Fruit fly (Drosophila melanogaster): Measurements from ENCODE around the gene CG4829.

Gene CG4829

dm6 chrX:16835304-16835703 lies 23.8 kb downstream of the CG4829 start, which contains the start of the genes CG13004 and CG46306:
Gene CG13004, minus strand, starts transcription at chrX:16835520.
Gene CG46306, minus strand, starts transcription at chrX:16835520.
- TF ChIP-seq HLH106 (tag; optimal IDR thresholded peaks at IDR 0.05) (no peak), Jra (GFP tag; optimal IDR thresholded peaks at IDR 0.05) (no peak), dsf (GFP tag; optimal IDR thresholded peaks at IDR 0.05; ENCODE audit: borderline replicate concordance) (no peak), dmrt93B (GFP tag; optimal IDR thresholded peaks at IDR 0.05) (no peak), Hnf4 (GFP tag; optimal IDR thresholded peaks at IDR 0.05) (peak; percentile 13), Mio (GFP tag; optimal IDR thresholded peaks at IDR 0.05) (no peak), Hr83 (GFP tag; optimal IDR thresholded peaks at IDR 0.05; ENCODE audit: poor library complexity, severe bottlenecking) (peak; percentile 6), GATAd (GFP tag; optimal IDR thresholded peaks at IDR 0.05) (no peak), brk (GFP tag; optimal IDR thresholded peaks at IDR 0.05) (no peak), Rel (GFP tag; optimal IDR thresholded peaks at IDR 0.05) (no peak), Rel (tag; optimal IDR thresholded peaks at IDR 0.05) (peak; percentile 39), Dif (GFP tag; optimal IDR thresholded peaks at IDR 0.05; ENCODE audit: partially characterized antibody) (peak; percentile 58), CrebA (GFP tag; optimal IDR thresholded peaks at IDR 0.05; ENCODE audit: borderline replicate concordance) (no peak), CG32264 (GFP tag; optimal IDR thresholded peaks at IDR 0.05) (no peak), Abd-B (GFP tag; optimal IDR thresholded peaks at IDR 0.05) (no peak), dl (GFP tag; optimal IDR thresholded peaks at IDR 0.05; ENCODE audit: insufficient read depth in 1 of 2, partially characterized antibody in 2 of 2) (peak in 1 of 2 experiments; percentile 52), rgr (GFP tag; optimal IDR thresholded peaks at IDR 0.05) (no peak), sage (GFP tag; optimal IDR thresholded peaks at IDR 0.05) (no peak), br (GFP tag; optimal IDR thresholded peaks at IDR 0.05) (no peak), N (GFP tag; optimal IDR thresholded peaks at IDR 0.05) (no peak), h (GFP tag; optimal IDR thresholded peaks at IDR 0.05) (no peak)

- TF ChIP-seq sage (GFP tag; optimal IDR thresholded peaks at IDR 0.05) (no peak), Vsx2 (GFP tag; optimal IDR thresholded peaks at IDR 0.05; ENCODE audit: partially characterized antibody) (peak; percentile 62), CG9705 (GFP tag; optimal IDR thresholded peaks at IDR 0.05) (no peak), Hr83 (GFP tag; optimal IDR thresholded peaks at IDR 0.05; ENCODE audit: poor library complexity, severe bottlenecking) (peak; percentile 7), dl (GFP tag; optimal IDR thresholded peaks at IDR 0.05; ENCODE audit: insufficient read depth in 1 of 2, partially characterized antibody in 2 of 2) (peak in 1 of 2 experiments; percentile 82), Dif (GFP tag; optimal IDR thresholded peaks at IDR 0.05; ENCODE audit: partially characterized antibody) (peak; percentile 74), Rel (GFP tag; optimal IDR thresholded peaks at IDR 0.05) (no peak), Rel (tag; optimal IDR thresholded peaks at IDR 0.05) (peak; percentile 55)
These were observed 24.7 kb downstream of the CG4829 start for dm6 chrX:16836091-16836799.

- no peak for TF ChIP-seq rgr (GFP tag; optimal IDR thresholded peaks at IDR 0.05)
- TF ChIP-seq fru (GFP tag; optimal IDR thresholded peaks at IDR 0.05): no peak
- no peak for TF ChIP-seq Dfd (GFP tag; optimal IDR thresholded peaks at IDR 0.05)
- no peak for TF ChIP-seq Abd-B (GFP tag; optimal IDR thresholded peaks at IDR 0.05)
- TF ChIP-seq pan (optimal IDR thresholded peaks at IDR 0.05): no peak
- no peak for TF ChIP-seq Hnf4 (GFP tag; optimal IDR thresholded peaks at IDR 0.05)
- TF ChIP-seq Dif (GFP tag; optimal IDR thresholded peaks at IDR 0.05; ENCODE audit: partially characterized antibody): no peak
- no peak for TF ChIP-seq tai (GFP tag; optimal IDR thresholded peaks at IDR 0.05)
These were observed 25.4 kb downstream of the CG4829 start for dm6 chrX:16836805-16837333.

dm6 chrX:16837588-16838178 lies 26.2 kb downstream of the CG4829 start:
- TF ChIP-seq Rel (GFP tag; optimal IDR thresholded peaks at IDR 0.05) (no peak), Rel (tag; optimal IDR thresholded peaks at IDR 0.05) (peak; percentile 91), tai (GFP tag; optimal IDR thresholded peaks at IDR 0.05) (no peak), Dfd (GFP tag; optimal IDR thresholded peaks at IDR 0.05) (no peak)

- no peak for TF ChIP-seq GATAd (GFP tag; optimal IDR thresholded peaks at IDR 0.05)
- TF ChIP-seq N (GFP tag; optimal IDR thresholded peaks at IDR 0.05): no peak
- no peak for TF ChIP-seq jim (GFP tag; optimal IDR thresholded peaks at IDR 0.05)
These were observed 27.5 kb downstream of the CG4829 start for dm6 chrX:16839033-16839432.
